Worm (Caenorhabditis elegans) whole organism, young adult: ENCODE results near the gene tag-297.

Experiments
- C06A6.2 ChIP-seq: fragments of 200-800 bp; sonication (Bioruptor generic); conservative IDR thresholded peaks from 2 replicates; pipeline ENCODE4 v1.3.6; 2022; ENCODE audit warnings: missing genetic modification characterization, missing compliant biosample characterization
- Y79H2A.3 ChIP-seq: fragments of 200-800 bp; sonication (Bioruptor generic); conservative IDR thresholded peaks from 2 replicates; pipeline ENCODE4 v1.3.6; 2022; ENCODE audit warnings: missing genetic modification reagents, missing genetic modification characterization, missing compliant biosample characterization
- bed-2 ChIP-seq: fragments of 200-800 bp; sonication (Bioruptor generic); IDR thresholded peaks from 2 replicates; pipeline ENCODE4 v1.3.6; 2022; ENCODE audit warnings: missing genetic modification reagents, missing genetic modification characterization, missing compliant biosample characterization
- dox-1 ChIP-seq: fragments of 200-800 bp; sonication (Bioruptor generic); IDR thresholded peaks from 2 replicates; pipeline ENCODE4 v1.3.6; 2022; ENCODE audit warnings: missing genetic modification reagents, missing genetic modification characterization, missing compliant biosample characterization
- egl-18 ChIP-seq: fragments of 200-800 bp; sonication (Bioruptor generic); IDR thresholded peaks from 2 replicates; pipeline ENCODE4 v1.3.6; 2022; ENCODE audit warnings: missing genetic modification reagents, missing genetic modification characterization, missing compliant biosample characterization
- egl-44 ChIP-seq: fragments of 200-800 bp; sonication (Bioruptor generic); IDR thresholded peaks from 2 replicates; pipeline ENCODE4 v1.3.6; 2022; ENCODE audit warnings: missing genetic modification reagents, missing genetic modification characterization, missing compliant biosample characterization
- him-1 ChIP-seq: sonication (generic microtip); optimal IDR thresholded peaks from 2 replicates; lab custom pipeline; 2016; ENCODE audit warnings: missing genotype, missing genetic modification reagents, missing genetic modification characterization, missing compliant biosample characterization
- nhr-179 ChIP-seq: sonication (generic microtip); optimal IDR thresholded peaks from 2 replicates; lab custom pipeline; 2016; ENCODE audit warnings: mild to moderate bottlenecking, missing genetic modification characterization, missing compliant biosample characterization
- nhr-80 ChIP-seq: sonication (generic microtip); optimal IDR thresholded peaks from 2 replicates; lab custom pipeline; 2016; ENCODE audit warnings: missing genetic modification characterization, missing compliant biosample characterization
- snpc-1.3 ChIP-seq: sonication (generic microtip); optimal IDR thresholded peaks from 2 replicates; lab custom pipeline; 2017; ENCODE audit warnings: missing genetic modification characterization, mild to moderate bottlenecking, missing compliant biosample characterization, antibody characterized with exemption, moderate library complexity, missing genotype, missing genetic modification reagents; ENCODE audit not compliant: insufficient read depth
- snpc-4 ChIP-seq, 5 experiments: fragments of 150-350 bp in 1 of 5; sonication (generic microtip) in 4 of 5; optimal IDR thresholded peaks; 2 replicates each; lab custom pipeline; 2014 to 2018; ENCODE audit warnings: missing genetic modification characterization in 5 of 5, missing biosample characterization in 3 of 5, antibody characterized with exemption in 2 of 5, mild to moderate bottlenecking in 2 of 5, missing compliant biosample characterization in 2 of 5, missing genotype in 2 of 5, moderate library complexity in 2 of 5, missing genetic modification reagents in 1 of 5

ce11 chrII:14599933-14600630 is 27.3 kb upstream of the tag-297 start:
- TF ChIP-seq him-1 (tag; lab: Kevin White, UChicago) (no peak), snpc-1.3 (tag; lab: Kevin White, UChicago) (no peak), snpc-4 (GFP tag; optimal IDR thresholded peaks at IDR 0.05; lab: Kevin White, UChicago) (no peak), snpc-4 (tag; optimal IDR thresholded peaks at IDR 0.05; lab: Kevin White, UChicago) (no peak), egl-44 (GFP tag; lab: Robert Waterston, UW) (no peak), C06A6.2 (no peak), dox-1 (GFP tag; lab: Robert Waterston, UW) (no peak), egl-18 (GFP tag; lab: Robert Waterston, UW) (no peak), bed-2 (no peak), nhr-179 (no peak), Y79H2A.3 (GFP tag; lab: Robert Waterston, UW) (no peak), nhr-80 (tag; lab: Kevin White, UChicago) (peak; percentile 16)
